Fruit fly (Drosophila melanogaster) whole organism, pupa: Measurements from ENCODE around the gene Pex10.

Source experiments
- CG13204 ChIP-seq: fragments of 200-800 bp; sonication (Bioruptor generic); optimal IDR thresholded peaks from 2 replicates; lab custom pipeline; 2018; ENCODE audit warnings: missing biosample characterization, mild to moderate bottlenecking, missing genetic modification characterization, moderate library complexity
- CG14655 ChIP-seq: fragments of 200-800 bp; sonication (Bioruptor generic); optimal IDR thresholded peaks from 3 replicates; lab custom pipeline; 2017; ENCODE audit warnings: mild to moderate bottlenecking, missing biosample characterization, missing genetic modification reagents, missing genetic modification characterization
- CG32121 ChIP-seq: fragments of 200-800 bp; sonication (Bioruptor generic); IDR thresholded peaks from 2 replicates; pipeline ENCODE4 v1.3.6; 2022; ENCODE audit warnings: missing biosample characterization, missing genetic modification characterization
- CG4496 ChIP-seq: fragments of 200-800 bp; sonication (Bioruptor generic); IDR thresholded peaks from 3 replicates; pipeline ENCODE4 v1.3.6; 2022; ENCODE audit warnings: missing biosample characterization, missing genetic modification characterization
- CG8301 ChIP-seq: fragments of 200-800 bp; sonication (Bioruptor generic); optimal IDR thresholded peaks from 2 replicates; lab custom pipeline; 2018; ENCODE audit warnings: missing biosample characterization, mild to moderate bottlenecking, missing genetic modification characterization
- D1 ChIP-seq: fragments of 200-800 bp; sonication (Bioruptor generic); optimal IDR thresholded peaks from 2 replicates; lab custom pipeline; 2018; ENCODE audit warnings: missing biosample characterization, mild to moderate bottlenecking, missing genetic modification characterization, moderate library complexity
- EcR ChIP-seq: fragments of 200-800 bp; sonication (Bioruptor generic); optimal IDR thresholded peaks from 3 replicates; lab custom pipeline; 2019; ENCODE audit warnings: missing biosample characterization, missing genetic modification characterization, mild to moderate bottlenecking, moderate library complexity, missing genetic modification reagents
- Pif1A ChIP-seq: fragments of 200-800 bp; sonication (Bioruptor generic); optimal IDR thresholded peaks from 3 replicates; lab custom pipeline; 2016; ENCODE audit warnings: missing biosample characterization, missing genetic modification characterization
- Pif1B ChIP-seq: fragments of 200-800 bp; sonication (Bioruptor generic); optimal IDR thresholded peaks from 3 replicates; lab custom pipeline; 2016; ENCODE audit warnings: missing biosample characterization, missing genetic modification characterization
- Snoo ChIP-seq: fragments of 200-800 bp; sonication (Bioruptor generic); optimal IDR thresholded peaks from 3 replicates; lab custom pipeline; 2017; ENCODE audit warnings: missing biosample characterization, mild to moderate bottlenecking, missing genetic modification characterization, inconsistent platforms

DNA sequence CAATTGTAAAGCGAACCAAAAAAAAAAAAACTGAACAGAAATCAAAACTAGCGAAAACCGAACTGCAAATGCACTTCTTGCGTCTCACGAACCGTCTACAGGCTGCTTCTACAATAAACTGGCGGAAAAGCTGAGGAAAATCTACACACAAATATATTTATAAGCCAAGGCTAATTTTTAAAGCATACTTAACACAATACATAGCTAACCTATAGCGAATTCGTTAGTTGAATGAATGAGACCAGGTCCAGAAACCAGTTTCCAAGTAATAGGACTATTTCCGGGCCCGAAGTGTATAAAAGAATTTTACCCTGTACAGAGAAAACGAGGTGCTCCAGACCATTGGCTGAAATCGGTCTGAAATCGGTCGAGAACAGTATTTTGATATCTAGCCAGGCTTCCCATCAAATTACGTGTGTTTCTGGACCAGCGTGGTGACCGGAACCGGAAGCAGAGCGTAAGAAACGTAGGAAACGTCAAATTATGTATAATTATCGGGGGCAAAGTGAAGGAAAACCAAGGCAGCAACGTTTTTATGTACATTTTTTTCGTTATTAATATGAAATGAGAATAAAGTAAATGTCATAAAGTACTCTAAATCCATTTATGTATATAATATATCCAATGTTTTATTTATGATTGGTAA lies 17.8 kb downstream of the Pex10 start:
- TF ChIP-seq CG4496, result no peak
- TF ChIP-seq CG8301 (tag; lab: Kevin White, UChicago), result no peak
- no peak for TF ChIP-seq D1 (tag; lab: Kevin White, UChicago)
- TF ChIP-seq CG32121 (GFP tag; lab: Robert Waterston, UW), result 0 out of 2 replicates have a peak, but pooled peaks have one; percentile 32
- no peak for TF ChIP-seq CG14655
- TF ChIP-seq EcR (GFP tag; lab: Kevin White, UChicago), result no peak
- peak; percentile 22 for TF ChIP-seq Pif1A
- no peak for TF ChIP-seq Snoo (tag; lab: Kevin White, UChicago)
- no peak for TF ChIP-seq CG13204 (GFP tag; lab: Kevin White, UChicago)
- no peak for TF ChIP-seq Pif1B (GFP tag; lab: Kevin White, UChicago)
